Worm (Caenorhabditis elegans): ENCODE results near the gene cnc-1.

DNA sequence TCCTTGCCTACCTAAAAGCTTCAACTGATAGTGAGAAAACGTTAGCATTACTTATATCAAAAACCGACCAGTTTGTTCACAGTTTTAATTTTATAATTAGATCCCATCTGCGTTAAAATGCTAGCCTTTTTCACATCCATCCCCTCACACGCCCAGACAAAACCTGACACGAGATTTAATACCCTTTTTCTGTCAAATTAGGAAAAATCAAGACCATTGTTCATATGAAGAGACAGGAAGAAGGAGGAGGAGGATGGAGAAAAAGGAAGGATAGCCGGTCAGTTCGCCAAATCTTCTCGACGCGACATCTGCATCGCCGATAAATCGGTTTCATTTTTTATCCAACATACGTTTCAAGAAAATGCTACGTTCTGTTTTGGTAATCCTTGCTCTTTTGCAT lies 3.6 kb upstream of the cnc-1 start, which contains the start of gene cnc-3:
- TF ChIP-seq dve-1 (tag; optimal IDR thresholded peaks at IDR 0.05) (no peak), pha-2 (tag; optimal IDR thresholded peaks at IDR 0.05) (no peak), lim-6 (tag; optimal IDR thresholded peaks at IDR 0.05) (no peak), C08G9.2 (tag; optimal IDR thresholded peaks at IDR 0.05) (no peak), elt-2 (tag; optimal IDR thresholded peaks at IDR 0.05) (no peak), unc-86 (tag; optimal IDR thresholded peaks at IDR 0.05) (no peak), pha-4 (tag; optimal IDR thresholded peaks at IDR 0.05) (no peak), dmd-4 (tag; optimal IDR thresholded peaks at IDR 0.05; ENCODE audit: borderline replicate concordance) (no peak)

Data from whole organism, late embryonic.